Worm (Caenorhabditis elegans) whole organism, early embryonic: ENCODE results near the gene tbc-10.

ENCODE experiments used
- B0310.2 ChIP-seq: sonication (generic microtip); optimal IDR thresholded peaks from 2 replicates; lab custom pipeline; 2016; ENCODE audit warnings: mild to moderate bottlenecking, missing genetic modification characterization, missing compliant biosample characterization
- F13C5.2 ChIP-seq: sonication (generic microtip); optimal IDR thresholded peaks from 2 replicates; lab custom pipeline; 2017; ENCODE audit warnings: mild to moderate bottlenecking, missing genetic modification characterization, inconsistent platforms, missing compliant biosample characterization
- aly-1 ChIP-seq: sonication (generic microtip); optimal IDR thresholded peaks from 2 replicates; lab custom pipeline; 2016; ENCODE audit warnings: missing genetic modification characterization, missing compliant biosample characterization
- ama-1 ChIP-seq: fragments of 150-350 bp; optimal IDR thresholded peaks from 2 replicates; lab custom pipeline; 2014
- ceh-13 ChIP-seq: fragments of 200-800 bp; sonication (Bioruptor generic); optimal IDR thresholded peaks from 2 replicates; lab custom pipeline; 2018; ENCODE audit warnings: mild to moderate bottlenecking, missing genetic modification characterization, missing compliant biosample characterization
- ceh-36 ChIP-seq: sonication (generic microtip); optimal IDR thresholded peaks from 2 replicates; lab custom pipeline; 2016; ENCODE audit warnings: missing genetic modification characterization, inconsistent platforms, missing compliant biosample characterization
- ets-7 ChIP-seq: sonication (generic microtip); optimal IDR thresholded peaks from 2 replicates; lab custom pipeline; 2016; ENCODE audit warnings: missing genotype, missing genetic modification characterization, missing compliant biosample characterization
- flt-1 ChIP-seq: fragments of 200-800 bp; sonication (Bioruptor generic); IDR thresholded peaks from 2 replicates; pipeline ENCODE4 v1.3.6; 2022; ENCODE audit warnings: missing genetic modification characterization, missing compliant biosample characterization
- hmbx-1 ChIP-seq: sonication (generic microtip); optimal IDR thresholded peaks from 2 replicates; lab custom pipeline; 2016; ENCODE audit warnings: mild to moderate bottlenecking, missing genetic modification characterization, missing compliant biosample characterization
- hmg-4 ChIP-seq: fragments of 200-800 bp; sonication (Bioruptor generic); optimal IDR thresholded peaks from 2 replicates; lab custom pipeline; 2018; ENCODE audit warnings: mild to moderate bottlenecking, missing genetic modification characterization, missing compliant biosample characterization
- hnd-1 ChIP-seq: sonication (generic microtip); optimal IDR thresholded peaks from 2 replicates; lab custom pipeline; 2016; ENCODE audit warnings: missing genetic modification characterization, missing compliant biosample characterization
- pes-1 ChIP-seq: fragments of 200-800 bp; sonication (Bioruptor generic); IDR thresholded peaks from 2 replicates; pipeline ENCODE4 v1.3.6; 2022; ENCODE audit warnings: missing genetic modification reagents, missing genetic modification characterization, missing compliant biosample characterization
- scrt-1 ChIP-seq: fragments of 200-800 bp; sonication (Bioruptor generic); IDR thresholded peaks from 2 replicates; pipeline ENCODE4 v1.3.6; 2022; ENCODE audit warnings: missing genetic modification characterization, missing compliant biosample characterization
- sea-1 ChIP-seq: fragments of 200-800 bp; sonication (Bioruptor generic); conservative IDR thresholded peaks from 2 replicates; pipeline ENCODE4 v1.3.6; 2022; ENCODE audit warnings: missing genetic modification characterization, missing compliant biosample characterization
- tbx-11 ChIP-seq: fragments of 200-800 bp; sonication (Bioruptor generic); IDR thresholded peaks from 2 replicates; pipeline ENCODE4 v1.3.6; 2022; ENCODE audit warnings: missing genetic modification characterization, missing compliant biosample characterization
- tbx-37 ChIP-seq: fragments of 200-800 bp; sonication (Bioruptor generic); conservative IDR thresholded peaks from 2 replicates; pipeline ENCODE4 v1.3.6; 2022; ENCODE audit warnings: missing genetic modification reagents, missing genetic modification characterization, missing compliant biosample characterization
- tra-4 ChIP-seq: sonication (generic microtip); optimal IDR thresholded peaks from 2 replicates; lab custom pipeline; 2017; ENCODE audit warnings: missing genetic modification characterization, missing compliant biosample characterization

Gene tbc-10

DNA sequence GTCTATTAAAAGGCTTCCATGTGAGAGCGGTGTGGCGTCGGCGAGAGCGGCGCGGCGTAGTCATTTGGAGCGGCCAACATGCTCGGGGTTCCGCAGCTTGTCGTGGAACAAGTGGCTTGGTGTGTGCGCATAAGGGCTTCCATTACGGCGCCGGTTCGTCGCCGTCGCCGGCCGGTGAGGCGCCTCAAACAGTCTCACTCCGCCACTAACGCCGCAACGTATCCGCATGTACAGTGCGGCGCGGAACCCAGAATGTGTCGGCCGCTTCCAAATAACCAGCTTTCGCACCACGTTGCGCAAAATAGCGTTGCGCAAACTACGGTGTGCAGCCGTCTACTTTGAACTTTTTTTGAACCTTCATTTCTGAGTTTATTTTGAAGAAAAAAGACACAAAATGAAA is 12.1 kb upstream of the tbc-10 start:
- TF ChIP-seq ceh-13 (GFP tag; lab: Kevin White, UChicago) (no peak), sea-1 (GFP tag; lab: Robert Waterston, UW) (no peak), hnd-1 (tag; lab: Kevin White, UChicago) (no peak), pes-1 (no peak), B0310.2 (tag; lab: Kevin White, UChicago) (no peak), tra-4 (tag; lab: Kevin White, UChicago) (no peak), flt-1 (GFP tag; lab: Robert Waterston, UW) (no peak), hmg-4 (GFP tag; lab: Kevin White, UChicago) (no peak), F13C5.2 (tag; lab: Kevin White, UChicago) (no peak), hmbx-1 (tag; lab: Kevin White, UChicago) (no peak), ceh-36 (tag; lab: Kevin White, UChicago) (no peak), ama-1 (lab: Kevin White, UChicago) (no peak), aly-1 (tag; lab: Kevin White, UChicago) (no peak), scrt-1 (no peak)

DNA sequence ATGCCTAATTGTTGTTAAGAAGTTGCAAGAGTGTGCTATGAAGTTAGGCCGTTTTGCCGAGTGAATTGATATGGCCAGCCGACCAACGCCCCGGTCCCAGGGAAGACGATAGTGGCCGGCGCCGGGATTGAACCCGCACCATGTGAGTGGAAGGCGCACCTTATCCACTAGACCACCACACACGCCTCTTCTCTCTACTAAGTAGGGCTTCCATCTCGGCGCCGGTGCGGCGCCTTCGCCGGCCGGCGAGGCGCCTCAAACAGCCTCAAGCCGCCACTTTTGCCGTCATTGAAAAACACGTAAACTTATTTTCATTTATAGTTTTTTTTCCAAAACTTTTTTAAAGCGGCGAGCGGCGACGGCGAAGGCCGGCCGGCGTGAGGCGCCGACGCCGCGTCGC is 4.2 kb upstream of the tbc-10 start:
- no peak for TF ChIP-seq hmbx-1 (tag; lab: Kevin White, UChicago)
- TF ChIP-seq ceh-36 (tag; lab: Kevin White, UChicago): no peak
- TF ChIP-seq B0310.2 (tag; lab: Kevin White, UChicago): no peak
- TF ChIP-seq pes-1: no peak; the same call in 1 of the 2 replicates
- TF ChIP-seq F13C5.2 (tag; lab: Kevin White, UChicago): no peak
- TF ChIP-seq tra-4 (tag; lab: Kevin White, UChicago): no peak
- TF ChIP-seq flt-1 (GFP tag; lab: Robert Waterston, UW): no peak
- TF ChIP-seq hnd-1 (tag; lab: Kevin White, UChicago): no peak
- TF ChIP-seq ama-1 (lab: Kevin White, UChicago): no peak
- no peak for TF ChIP-seq tbx-11 (GFP tag; lab: Robert Waterston, UW)
- TF ChIP-seq aly-1 (tag; lab: Kevin White, UChicago): no peak
- no peak for TF ChIP-seq scrt-1
- no peak for TF ChIP-seq ets-7 (tag; lab: Kevin White, UChicago)
- TF ChIP-seq sea-1 (GFP tag; lab: Robert Waterston, UW): no peak
- TF ChIP-seq tbx-37 (GFP tag; lab: Robert Waterston, UW): no peak
- no peak for TF ChIP-seq hmg-4 (GFP tag; lab: Kevin White, UChicago)
- no peak for TF ChIP-seq ceh-13 (GFP tag; lab: Kevin White, UChicago)

DNA sequence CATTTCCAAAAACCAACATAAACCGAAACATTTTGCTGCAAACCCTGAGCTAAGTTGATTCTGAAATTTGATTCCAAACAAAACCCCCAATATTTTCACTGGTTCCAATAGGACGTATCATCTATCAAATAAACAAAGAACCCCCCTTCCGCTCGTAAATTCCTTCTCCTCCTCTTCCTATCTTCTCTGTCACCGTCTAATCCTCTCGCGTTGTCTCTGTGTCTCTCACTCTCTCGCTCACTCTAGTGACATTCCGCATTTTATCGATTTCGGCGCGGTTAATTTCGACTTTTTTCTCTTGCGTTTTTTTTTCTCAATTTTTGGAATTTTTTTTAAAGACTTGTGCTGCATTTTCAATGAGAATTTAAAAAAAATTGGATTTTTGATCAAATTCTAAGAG is 1.1 kb upstream of the tbc-10 start:
- TF ChIP-seq ceh-13 (GFP tag; lab: Kevin White, UChicago) (no peak), F13C5.2 (tag; lab: Kevin White, UChicago) (no peak), B0310.2 (tag; lab: Kevin White, UChicago) (no peak), hnd-1 (tag; lab: Kevin White, UChicago) (no peak), tbx-11 (GFP tag; lab: Robert Waterston, UW) (no peak), ama-1 (lab: Kevin White, UChicago) (no peak), pes-1 (no peak), sea-1 (GFP tag; lab: Robert Waterston, UW) (no peak), hmg-4 (GFP tag; lab: Kevin White, UChicago) (no peak), ceh-36 (tag; lab: Kevin White, UChicago) (no peak), tbx-37 (GFP tag; lab: Robert Waterston, UW) (no peak), hmbx-1 (tag; lab: Kevin White, UChicago) (no peak), ets-7 (tag; lab: Kevin White, UChicago) (no peak), tra-4 (tag; lab: Kevin White, UChicago) (no peak), aly-1 (tag; lab: Kevin White, UChicago) (no peak), scrt-1 (no peak), flt-1 (GFP tag; lab: Robert Waterston, UW) (no peak)

- TF ChIP-seq F13C5.2 (tag; lab: Kevin White, UChicago): no peak
- TF ChIP-seq ama-1 (lab: Kevin White, UChicago): no peak
- TF ChIP-seq tbx-37 (GFP tag; lab: Robert Waterston, UW): no peak
- TF ChIP-seq scrt-1: no peak
- no peak for TF ChIP-seq flt-1 (GFP tag; lab: Robert Waterston, UW)
Observed at ce11 chrIII:989558-989957, 6.5 kb downstream of the tbc-10 start.

DNA sequence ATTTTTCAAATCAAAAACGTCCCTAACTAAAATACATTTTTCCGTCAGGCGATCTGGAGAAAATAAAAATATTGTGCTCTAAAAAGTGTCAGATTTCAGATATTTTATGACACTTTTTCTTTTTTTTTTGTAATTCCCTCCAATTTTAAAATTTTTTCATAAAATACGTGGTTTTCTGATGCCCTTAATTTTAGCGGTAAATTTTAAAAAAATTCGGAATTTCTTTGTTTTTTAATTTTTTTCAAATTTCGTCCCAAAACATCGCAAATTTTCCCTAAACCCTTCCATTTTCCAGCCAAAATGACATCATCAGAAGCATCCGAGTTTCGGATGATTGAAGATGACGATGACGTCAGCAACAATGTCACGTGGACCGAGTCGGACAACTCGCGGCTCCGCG is 8.5 kb downstream of the tbc-10 start, which contains the start of gene trp-2:
Gene trp-2, plus strand, starts transcription at position 301 of the 400 bp plus-strand sequence.
- no peak for TF ChIP-seq tra-4 (tag; lab: Kevin White, UChicago)
- TF ChIP-seq hnd-1 (tag; lab: Kevin White, UChicago): no peak
- no peak for TF ChIP-seq hmg-4 (GFP tag; lab: Kevin White, UChicago)
- TF ChIP-seq scrt-1: no peak
- no peak for TF ChIP-seq aly-1 (tag; lab: Kevin White, UChicago)
- no peak for TF ChIP-seq F13C5.2 (tag; lab: Kevin White, UChicago)
- no peak for TF ChIP-seq sea-1 (GFP tag; lab: Robert Waterston, UW)
- no peak for TF ChIP-seq B0310.2 (tag; lab: Kevin White, UChicago)
- TF ChIP-seq tbx-37 (GFP tag; lab: Robert Waterston, UW): no peak
- no peak for TF ChIP-seq ceh-36 (tag; lab: Kevin White, UChicago)
- TF ChIP-seq flt-1 (GFP tag; lab: Robert Waterston, UW): no peak
- no peak for TF ChIP-seq tbx-11 (GFP tag; lab: Robert Waterston, UW)
- TF ChIP-seq pes-1: no peak
- no peak for TF ChIP-seq ama-1 (lab: Kevin White, UChicago)
- TF ChIP-seq ets-7 (tag; lab: Kevin White, UChicago): no peak
- TF ChIP-seq ceh-13 (GFP tag; lab: Kevin White, UChicago): no peak
- no peak for TF ChIP-seq hmbx-1 (tag; lab: Kevin White, UChicago)

DNA sequence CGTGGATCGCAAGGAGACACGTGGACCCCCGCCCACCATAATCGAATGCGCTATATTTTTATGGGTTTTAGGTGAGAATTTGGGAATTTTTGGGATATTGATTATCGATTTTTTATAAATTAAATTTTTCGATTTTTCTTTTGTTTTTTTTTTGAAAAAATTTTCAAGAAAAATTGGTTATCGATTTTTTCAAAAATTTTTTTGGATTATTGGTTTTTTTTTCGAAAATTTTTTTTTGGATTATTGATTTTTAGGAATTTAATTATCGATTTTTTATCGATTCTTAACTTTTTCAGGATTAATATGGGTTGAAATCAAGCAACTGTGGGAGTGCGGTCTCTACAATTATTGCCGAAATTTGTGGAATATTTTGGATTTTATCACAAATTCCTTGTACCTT is 13.5 kb downstream of the tbc-10 start:
- TF ChIP-seq hnd-1 (tag; lab: Kevin White, UChicago) (no peak), ets-7 (tag; lab: Kevin White, UChicago) (no peak), B0310.2 (tag; lab: Kevin White, UChicago) (no peak)

DNA sequence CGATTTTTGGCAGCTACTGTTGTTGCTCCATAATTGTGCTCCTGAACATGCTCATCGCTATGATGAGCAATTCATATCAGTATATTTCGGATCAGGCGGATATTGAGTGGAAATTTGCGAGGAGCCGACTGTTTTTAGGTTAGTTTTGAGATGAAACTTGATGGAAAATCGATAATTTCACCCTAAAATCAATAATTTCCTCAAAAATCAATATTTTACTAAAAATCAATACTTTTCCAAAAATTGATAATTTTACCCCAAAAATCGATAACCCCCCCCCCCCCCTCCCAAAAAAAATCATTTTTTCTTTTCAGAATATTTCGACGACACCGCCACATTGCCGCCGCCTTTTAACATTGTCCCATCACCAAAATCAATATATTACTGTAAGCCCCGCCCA is 15.8 kb downstream of the tbc-10 start:
- TF ChIP-seq scrt-1 (no peak), tbx-37 (GFP tag; lab: Robert Waterston, UW) (no peak), F13C5.2 (tag; lab: Kevin White, UChicago) (no peak), hmbx-1 (tag; lab: Kevin White, UChicago) (no peak)
